Fruit fly (Drosophila melanogaster) ovary, adult (tissue): ENCODE measurements around the gene Cad74A.

Source experiments
- CG17801 ChIP-seq: fragments of 200-800 bp; optimal IDR thresholded peaks from 2 replicates; lab custom pipeline; 2019; ENCODE audit warnings: missing biosample characterization, mild to moderate bottlenecking, missing genetic modification characterization, moderate library complexity; ENCODE audit not compliant: partially characterized antibody

Cad74A gene

dm6 chr3L:17379311-17379710, at the start of gene Cad74A:
Gene Cad74A, minus strand, starts transcription at chr3L:17379530.
- no peak for TF ChIP-seq CG17801 (GFP tag; lab: Kevin White, UChicago)

dm6 chr3L:17428779-17429178, 49.4 kb upstream of the Cad74A start, which contains the start of gene Gorab:
Gene Gorab, minus strand, starts transcription at chr3L:17428836.
- TF ChIP-seq CG17801 (GFP tag; lab: Kevin White, UChicago): peak; percentile 74

dm6 chr3L:17427013-17427412, 47.7 kb upstream of the Cad74A start, which contains the start of gene Polr3G:
Gene Polr3G, minus strand, starts transcription at chr3L:17427130.
- TF ChIP-seq CG17801 (GFP tag; lab: Kevin White, UChicago): peak; percentile 18

- peak; percentile 84 for TF ChIP-seq CG17801 (GFP tag; lab: Kevin White, UChicago)
These were observed 45.9 kb upstream of the Cad74A start, which contains the start of the genes Sec3 and COX7B for dm6 chr3L:17425132-17425713. Gene Sec3, minus strand, starts transcription at chr3L:17425217. Gene COX7B, plus strand, starts transcription at chr3L:17425477.

dm6 chr3L:17421319-17421718, 42.0 kb upstream of the Cad74A start, which contains the start of gene blot:
Gene blot, minus strand, starts transcription at chr3L:17421514.
- peak; percentile 54 for TF ChIP-seq CG17801 (GFP tag; lab: Kevin White, UChicago)

dm6 chr3L:17420610-17421194, 41.4 kb upstream of the Cad74A start:
- peak; percentile 22 for TF ChIP-seq CG17801 (GFP tag; lab: Kevin White, UChicago)

dm6 chr3L:17419103-17419741, 39.9 kb upstream of the Cad74A start:
- no peak for TF ChIP-seq CG17801 (GFP tag; lab: Kevin White, UChicago)

- no peak for TF ChIP-seq CG17801 (GFP tag; lab: Kevin White, UChicago)
These were observed 36.8 kb upstream of the Cad74A start for dm6 chr3L:17415967-17416749.

- no peak for TF ChIP-seq CG17801 (GFP tag; lab: Kevin White, UChicago)
These were observed 32.8 kb upstream of the Cad74A start for dm6 chr3L:17412146-17412545.

- TF ChIP-seq CG17801 (GFP tag; lab: Kevin White, UChicago): no peak
These were observed 31.9 kb upstream of the Cad74A start for dm6 chr3L:17411273-17411672.

- no peak for TF ChIP-seq CG17801 (GFP tag; lab: Kevin White, UChicago)
These were observed 28.3 kb upstream of the Cad74A start for dm6 chr3L:17407480-17408093.

dm6 chr3L:17407073-17407472, 27.7 kb upstream of the Cad74A start:
- no peak for TF ChIP-seq CG17801 (GFP tag; lab: Kevin White, UChicago)

dm6 chr3L:17404646-17405045, 25.3 kb upstream of the Cad74A start:
- TF ChIP-seq CG17801 (GFP tag; lab: Kevin White, UChicago): no peak

- TF ChIP-seq CG17801 (GFP tag; lab: Kevin White, UChicago): no peak
These were observed 23.9 kb upstream of the Cad74A start for dm6 chr3L:17403268-17403667.
